Worm (Caenorhabditis elegans): Measurements from ENCODE around the gene gst-22.

DNA sequence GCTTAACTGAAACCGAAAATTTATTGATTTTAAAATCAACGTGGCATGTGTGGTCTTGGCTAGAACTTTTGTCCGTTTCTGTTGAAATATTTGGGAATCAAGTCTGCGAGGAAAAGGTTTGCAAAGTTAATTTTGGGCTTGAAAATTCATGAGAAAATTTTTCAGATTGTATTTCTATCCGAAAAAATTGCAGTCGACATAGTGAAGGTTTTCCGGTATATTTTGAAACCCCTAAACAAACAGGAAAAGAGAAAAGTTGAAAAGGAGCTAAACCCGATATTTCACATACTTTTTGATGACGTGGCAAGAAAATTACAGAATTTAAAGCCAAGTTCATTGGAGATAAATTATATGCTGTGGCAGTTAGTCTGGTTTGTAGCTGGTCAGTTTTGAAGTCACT lies 27.6 kb upstream of the gst-22 start, which contains the start of gene nhr-127:
- no peak for TF ChIP-seq Y95B8A.8 (GFP tag; IDR thresholded peaks at IDR 0.05)
- no peak for TF ChIP-seq zim-3 (tag; optimal IDR thresholded peaks at IDR 0.05)
- no peak for TF ChIP-seq dox-1 (GFP tag; IDR thresholded peaks at IDR 0.05)
- TF ChIP-seq madf-10 (tag; optimal IDR thresholded peaks at IDR 0.05), result no peak
- TF ChIP-seq ztf-6 (GFP tag; IDR thresholded peaks at IDR 0.05), result no peak
- no peak for TF ChIP-seq nhr-120 (GFP tag; IDR thresholded peaks at IDR 0.05)
- TF ChIP-seq cebp-2 (GFP tag; IDR thresholded peaks at IDR 0.05), result no peak
- no peak for TF ChIP-seq egl-44 (GFP tag; IDR thresholded peaks at IDR 0.05)
- TF ChIP-seq dpl-1 (GFP tag; optimal IDR thresholded peaks at IDR 0.05), result no peak
- TF ChIP-seq aptf-2 (GFP tag; conservative IDR thresholded peaks at IDR 0.05), result no peak
- no peak for TF ChIP-seq K12H6.12 (tag; optimal IDR thresholded peaks at IDR 0.05)
- TF ChIP-seq hsf-1 (GFP tag; IDR thresholded peaks at IDR 0.05), result no peak
- TF ChIP-seq ccch-3 (GFP tag; optimal IDR thresholded peaks at IDR 0.05), result no peak

Measured in whole organism, young adult.